Worm (Caenorhabditis elegans) whole organism, L4/young adult: ENCODE measurements around the gene F49C5.10.

Source experiments
- W03F9.2 ChIP-seq: fragments of 150-350 bp; optimal IDR thresholded peaks from 2 replicates; lab custom pipeline; 2014; ENCODE audit warnings: missing biosample characterization, missing genetic modification characterization
- dao-5 ChIP-seq: sonication (generic microtip); optimal IDR thresholded peaks from 2 replicates; lab custom pipeline; 2016; ENCODE audit warnings: missing genotype, missing genetic modification characterization, moderate library complexity, missing compliant biosample characterization
- him-1 ChIP-seq: sonication (generic microtip); optimal IDR thresholded peaks from 2 replicates; lab custom pipeline; 2016; ENCODE audit warnings: missing genotype, missing genetic modification reagents, missing genetic modification characterization, missing compliant biosample characterization

F49C5.10 gene

DNA sequence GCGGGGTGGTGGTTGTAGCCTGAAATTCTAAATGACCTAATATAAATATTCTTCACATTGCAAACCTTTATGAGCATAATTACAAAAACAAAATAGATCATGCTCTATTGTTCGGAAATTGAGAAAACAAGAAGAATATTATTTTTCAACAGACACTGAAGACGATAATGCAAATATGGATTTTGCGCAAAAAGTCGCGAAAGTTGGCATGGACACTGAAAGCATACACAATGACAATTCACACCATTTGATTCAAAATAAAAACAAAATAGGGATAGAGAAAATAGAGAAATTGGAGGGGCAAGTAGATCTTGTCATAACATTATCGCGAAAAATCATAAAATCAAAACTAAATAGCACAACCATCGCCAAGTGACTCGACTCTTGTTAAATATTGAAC is 26.2 kb downstream of the F49C5.10 start, which contains the start of gene Y38E10A.35:
Y38E10A.35 (minus strand) TSS at position 101 of the 400 bp plus-strand sequence.
- TF ChIP-seq dao-5 (tag; lab: Kevin White, UChicago) (no peak), W03F9.2 (tag; lab: Kevin White, UChicago) (no peak), him-1 (tag; lab: Kevin White, UChicago) (no peak)

DNA sequence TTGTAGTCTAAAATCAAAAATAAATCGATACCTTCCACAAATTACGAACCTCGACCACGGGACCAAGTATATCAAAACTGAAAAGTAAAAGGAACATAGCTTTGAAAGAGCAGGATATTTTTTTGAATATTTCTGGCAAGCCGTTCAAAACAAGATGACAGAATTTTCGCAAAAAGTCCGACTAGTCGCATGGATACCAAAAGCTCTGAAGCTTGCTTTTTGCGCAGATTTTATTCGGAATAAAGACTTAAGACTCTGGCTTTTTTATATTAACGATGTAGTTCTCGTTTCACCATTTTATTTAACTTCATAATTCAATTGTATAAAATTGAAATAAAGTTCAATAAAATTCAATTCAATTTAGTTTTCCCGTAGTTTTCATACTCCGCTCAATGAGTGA is 27.0 kb downstream of the F49C5.10 start, which contains the start of gene Y38E10A.2:
Y38E10A.2 (minus strand) TSS at position 101 of the 400 bp plus-strand sequence.
- TF ChIP-seq W03F9.2 (tag; lab: Kevin White, UChicago) (no peak), dao-5 (tag; lab: Kevin White, UChicago) (no peak), him-1 (tag; lab: Kevin White, UChicago) (no peak)

DNA sequence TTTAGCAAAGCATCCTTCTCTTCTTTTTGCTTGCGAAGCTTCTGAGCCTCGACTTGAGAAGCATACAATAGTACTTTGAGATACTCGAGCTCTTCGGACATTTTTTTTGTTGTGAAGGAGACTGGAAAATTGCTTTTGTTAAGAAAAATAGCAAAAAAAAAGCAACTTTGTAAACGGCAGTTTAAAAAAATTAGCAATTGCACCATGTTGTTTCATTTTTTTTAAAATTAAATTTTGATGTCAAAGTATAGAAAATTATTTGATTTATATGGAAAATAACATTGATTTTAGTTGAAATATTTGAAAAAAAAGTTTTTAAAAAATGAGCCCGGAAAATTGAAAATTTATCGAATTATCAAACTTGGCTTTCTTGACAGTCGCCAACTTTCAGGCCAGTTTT is 28.1 kb downstream of the F49C5.10 start, which contains the start of gene Y38E10A.3:
Y38E10A.3 (minus strand) TSS at position 101 of the 400 bp plus-strand sequence.
- TF ChIP-seq him-1 (tag; lab: Kevin White, UChicago) (no peak), W03F9.2 (tag; lab: Kevin White, UChicago) (no peak), dao-5 (tag; lab: Kevin White, UChicago) (no peak)

DNA sequence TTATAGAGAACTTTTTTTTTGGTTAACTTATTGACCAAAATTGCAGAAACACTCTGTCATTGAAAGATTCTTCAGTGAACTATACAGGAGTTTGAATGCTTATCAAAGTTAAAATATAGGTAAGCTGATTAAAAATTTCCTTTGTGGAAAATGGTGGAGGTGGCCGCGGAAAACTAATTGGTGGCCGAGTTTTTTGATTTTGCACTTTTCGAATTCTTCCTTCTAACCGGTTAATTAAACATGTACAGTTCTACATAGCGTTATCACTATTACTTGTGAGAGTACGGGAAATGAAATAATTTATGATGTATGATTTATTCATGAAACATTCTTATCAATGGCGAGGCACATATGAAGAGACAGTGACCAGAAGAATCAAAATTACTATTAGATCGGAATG is 31.2 kb downstream of the F49C5.10 start, which contains the start of gene clec-8:
clec-8 (minus strand) TSS at position 308 of the 400 bp plus-strand sequence.
- TF ChIP-seq him-1 (tag; lab: Kevin White, UChicago) (no peak), W03F9.2 (tag; lab: Kevin White, UChicago) (no peak), dao-5 (tag; lab: Kevin White, UChicago) (no peak)

DNA sequence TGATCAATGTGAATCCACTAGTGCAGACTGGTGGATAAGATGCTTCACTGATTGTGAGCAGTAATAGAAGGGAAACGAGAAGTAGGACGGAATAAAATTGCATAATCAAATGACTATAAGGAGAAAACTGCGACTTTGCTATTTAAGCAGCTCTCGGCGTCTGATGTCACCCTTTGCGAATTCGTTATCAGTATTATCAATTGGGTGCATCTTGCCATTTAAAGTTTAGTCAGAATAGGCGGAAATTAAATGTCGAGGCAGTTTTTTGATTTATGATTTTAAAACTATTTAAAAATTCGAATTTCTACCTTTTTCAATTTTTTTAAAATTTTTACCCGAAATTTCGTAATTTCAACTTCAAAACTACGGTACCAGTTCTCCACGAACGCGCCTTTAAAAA is 34.4 kb downstream of the F49C5.10 start, which contains the start of gene clec-4:
clec-4 (minus strand) TSS at position 162 of the 400 bp plus-strand sequence.
- TF ChIP-seq W03F9.2 (tag; lab: Kevin White, UChicago), result no peak
- TF ChIP-seq dao-5 (tag; lab: Kevin White, UChicago), result no peak
- no peak for TF ChIP-seq him-1 (tag; lab: Kevin White, UChicago)
